Worm (Caenorhabditis elegans): ENCODE data around the gene R102.6.

DNA sequence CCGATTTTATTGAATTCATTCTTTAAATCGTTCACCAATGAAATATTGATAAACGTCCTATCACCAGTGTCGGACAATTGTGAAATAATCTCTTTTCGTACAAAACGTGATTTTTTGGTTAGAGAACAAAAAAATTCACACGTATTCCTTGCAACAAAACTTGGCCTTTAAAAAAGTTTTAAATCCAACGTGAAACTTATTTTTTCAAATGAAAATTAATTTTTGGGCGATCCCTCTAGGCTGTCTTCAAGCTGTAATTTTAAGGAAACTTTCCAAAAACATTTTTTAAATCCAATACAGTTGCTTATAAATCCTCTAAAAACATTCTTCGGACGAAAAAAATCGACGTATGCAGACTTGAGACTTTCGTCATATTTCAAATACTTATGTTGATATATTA lies 48.7 kb upstream of the R102.6 start, which contains the start of gene T25B9.5:
- TF ChIP-seq him-1 (tag; optimal IDR thresholded peaks at IDR 0.05): no peak
- no peak for TF ChIP-seq W03F9.2 (tag; optimal IDR thresholded peaks at IDR 0.05)

Measured in whole organism, L4/young adult.